Fruit fly (Drosophila melanogaster) whole organism, adult: ENCODE results near the gene Tango14.

Experiments
- CG33017 ChIP-seq: fragments of 200-800 bp; sonication (Bioruptor generic); optimal IDR thresholded peaks from 2 replicates; lab custom pipeline; 2018; ENCODE audit warnings: missing biosample characterization, mild to moderate bottlenecking, missing genetic modification characterization, moderate library complexity
- Hr96 ChIP-seq: fragments of 200-800 bp; sonication (Bioruptor generic); optimal IDR thresholded peaks from 2 replicates; lab custom pipeline; 2016; ENCODE audit warnings: missing biosample characterization, missing genetic modification characterization

DNA sequence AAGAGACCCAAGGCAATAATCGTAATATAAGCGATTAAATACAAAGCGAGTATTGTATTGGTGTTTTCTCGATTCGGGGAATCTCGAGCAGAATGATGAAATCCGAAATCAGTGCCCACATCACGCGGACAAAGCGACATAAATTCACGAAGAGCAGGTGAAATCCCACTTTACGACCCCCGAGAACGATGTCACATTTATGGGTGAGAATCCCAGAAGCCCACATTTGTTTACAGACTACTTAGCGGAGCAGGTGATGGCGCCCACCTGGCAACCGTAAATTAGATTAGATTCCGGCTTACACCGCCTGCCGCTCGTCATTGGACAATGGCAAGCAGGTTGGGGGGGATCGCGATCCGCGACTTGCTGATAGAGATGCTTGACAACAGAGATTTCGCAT is 44.2 kb upstream of the Tango14 start:
- TF ChIP-seq Hr96 (GFP tag; lab: Kevin White, UChicago) (no peak), CG33017 (tag; lab: Kevin White, UChicago) (peak; percentile 9)
